Worm (Caenorhabditis elegans) whole organism, L4/young adult: ENCODE measurements around the gene nspc-20.
"Not testable (repeated sequence)": the region's sequence is repeated elsewhere in the genome, so short reads cannot be mapped to it uniquely, and the experiment has no call there.

Experiments
- W03F9.2 ChIP-seq: fragments of 150-350 bp; optimal IDR thresholded peaks from 2 replicates; lab custom pipeline; 2014; ENCODE audit warnings: missing biosample characterization, missing genetic modification characterization
- dao-5 ChIP-seq: sonication (generic microtip); optimal IDR thresholded peaks from 2 replicates; lab custom pipeline; 2016; ENCODE audit warnings: missing genotype, missing genetic modification characterization, moderate library complexity, missing compliant biosample characterization
- him-1 ChIP-seq: sonication (generic microtip); optimal IDR thresholded peaks from 2 replicates; lab custom pipeline; 2016; ENCODE audit warnings: missing genotype, missing genetic modification reagents, missing genetic modification characterization, missing compliant biosample characterization

The nspc-20 gene

DNA sequence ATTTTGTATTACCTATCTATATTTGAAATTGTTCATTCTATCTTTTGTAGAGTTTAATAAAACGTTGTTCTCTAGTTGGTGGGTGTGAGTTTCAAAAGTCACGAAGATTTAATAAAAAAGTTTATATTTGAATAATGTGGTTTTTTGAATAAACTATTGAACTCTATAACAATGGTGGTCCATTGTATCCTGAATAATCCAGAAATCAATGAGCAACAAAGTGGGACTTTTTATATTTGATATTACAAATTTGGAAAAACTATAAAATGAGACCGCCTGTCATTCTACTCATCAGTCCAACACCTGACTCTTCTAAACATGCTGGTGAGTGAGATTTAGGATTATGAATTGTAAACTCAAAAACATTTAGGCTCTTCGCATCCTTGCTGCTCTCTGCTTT, 1.6 kb downstream of the nspc-20 start, which contains the start of gene nspc-19:
nspc-19 (plus strand) TSS at position 301 of the 400 bp plus-strand sequence.
- not testable (repeated sequence) for TF ChIP-seq W03F9.2, him-1, dao-5 (tag; lab: Kevin White, UChicago)

DNA sequence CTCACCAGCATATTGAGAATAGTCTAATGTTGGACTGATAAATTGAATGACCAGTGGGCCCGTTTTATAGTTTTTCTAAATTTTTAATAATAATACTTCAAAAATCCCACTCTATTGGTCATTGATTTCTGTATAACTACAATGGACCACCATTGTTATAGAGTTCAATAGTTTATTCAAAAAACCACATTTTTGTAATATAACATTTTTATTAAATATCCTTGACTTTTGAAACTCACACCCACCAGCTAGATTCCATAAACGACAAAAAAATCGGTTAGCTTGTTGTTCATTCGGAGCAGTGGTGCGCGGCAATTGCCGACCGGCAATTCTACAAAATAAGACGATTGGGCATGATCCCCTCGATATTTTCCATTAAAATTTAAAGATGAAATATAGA, 2.4 kb downstream of the nspc-20 start, which contains the start of gene nspc-18:
nspc-18 (minus strand) TSS at position 101 of the 400 bp plus-strand sequence.
- no peak for TF ChIP-seq dao-5 (tag; lab: Kevin White, UChicago)
- TF ChIP-seq W03F9.2 (tag; lab: Kevin White, UChicago) = no peak
- no peak for TF ChIP-seq him-1 (tag; lab: Kevin White, UChicago)

DNA sequence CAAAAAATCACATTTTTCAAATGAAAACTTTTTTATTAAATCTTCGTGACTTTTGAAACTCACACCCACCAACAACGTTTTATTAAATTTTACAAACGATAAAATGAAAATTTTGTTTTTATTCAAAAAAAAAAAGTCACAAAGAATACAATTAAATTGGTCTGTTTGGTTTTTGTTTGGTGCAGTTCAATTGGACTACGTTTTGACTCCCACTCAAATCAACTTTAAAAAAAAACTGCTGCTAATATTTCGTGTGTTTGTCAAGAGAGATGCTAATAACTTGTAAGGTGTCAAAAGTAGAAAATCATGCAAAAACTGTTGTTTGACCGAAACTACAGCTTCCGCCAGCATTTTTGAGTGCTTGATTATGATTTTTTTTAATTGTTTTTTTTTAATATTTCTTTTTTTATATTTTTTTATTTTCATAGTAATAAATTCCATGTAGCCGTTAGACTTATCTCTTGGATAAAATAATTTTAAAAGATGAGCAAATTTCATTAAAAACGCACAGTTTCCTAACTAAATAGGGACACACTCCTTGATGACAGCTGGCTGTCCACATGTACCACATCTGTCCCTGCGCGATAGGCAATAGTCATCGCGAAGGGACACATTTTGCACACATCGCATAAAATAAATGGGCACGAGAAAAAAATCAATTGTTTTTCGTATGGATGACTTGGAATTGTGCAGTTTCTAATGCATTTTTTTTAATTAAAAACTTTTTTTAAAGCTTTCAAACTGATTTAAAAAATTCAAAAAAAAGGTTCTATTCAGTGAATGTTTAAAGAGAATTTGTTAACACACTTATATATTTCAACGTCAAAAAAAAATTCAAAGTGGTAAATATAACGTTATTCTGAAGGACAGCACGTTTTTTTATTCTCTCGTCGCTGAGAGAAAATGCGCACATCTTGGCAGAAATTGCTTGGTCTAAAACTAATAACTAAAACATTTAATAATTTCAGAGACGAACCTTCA, 4.4 kb downstream of the nspc-20 start:
- TF ChIP-seq W03F9.2 (tag; lab: Kevin White, UChicago) = peak; percentile 98
- peak; percentile 99 for TF ChIP-seq him-1 (tag; lab: Kevin White, UChicago)
- TF ChIP-seq dao-5 (tag; lab: Kevin White, UChicago) = peak; percentile 87

DNA sequence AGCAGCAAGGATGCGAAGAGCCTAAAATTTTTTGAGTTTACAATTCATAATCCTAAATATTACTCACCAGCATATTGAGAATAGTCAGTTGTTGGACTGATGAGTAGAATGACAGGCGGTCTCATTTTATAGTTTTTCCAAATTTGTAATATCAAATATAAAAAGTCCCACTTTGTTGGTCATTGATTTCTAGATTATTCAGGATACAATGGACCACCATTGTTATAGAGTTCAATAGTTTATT, 5.0 kb downstream of the nspc-20 start, which contains the start of gene nspc-17:
nspc-17 (minus strand) TSS at position 101 of the 244 bp plus-strand sequence.
- not testable (repeated sequence) for TF ChIP-seq dao-5, him-1, W03F9.2 (tag; lab: Kevin White, UChicago)

DNA sequence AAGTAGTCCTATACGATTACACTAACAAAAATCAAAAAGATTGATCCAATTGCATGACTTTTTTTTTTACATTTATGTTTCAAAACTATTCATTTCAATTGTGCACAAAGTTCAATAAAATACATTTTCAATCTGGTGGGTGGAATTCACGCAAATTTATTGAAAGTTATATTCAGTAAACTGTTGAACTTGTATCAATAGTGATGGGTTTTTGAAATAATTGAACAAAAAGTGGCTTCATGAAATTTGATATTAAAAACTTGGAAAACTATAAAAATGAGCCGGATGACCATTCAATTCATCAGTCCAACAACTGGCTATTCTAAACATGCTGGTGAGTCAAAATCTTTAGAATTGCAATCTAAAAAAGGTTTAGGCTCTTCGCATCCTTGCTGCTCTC, 6.7 kb downstream of the nspc-20 start, which contains the start of gene nspc-16:
nspc-16 (plus strand) TSS at position 301 of the 400 bp plus-strand sequence.
- no peak for TF ChIP-seq dao-5 (tag; lab: Kevin White, UChicago)
- TF ChIP-seq W03F9.2 (tag; lab: Kevin White, UChicago) = no peak
- no peak for TF ChIP-seq him-1 (tag; lab: Kevin White, UChicago)

DNA sequence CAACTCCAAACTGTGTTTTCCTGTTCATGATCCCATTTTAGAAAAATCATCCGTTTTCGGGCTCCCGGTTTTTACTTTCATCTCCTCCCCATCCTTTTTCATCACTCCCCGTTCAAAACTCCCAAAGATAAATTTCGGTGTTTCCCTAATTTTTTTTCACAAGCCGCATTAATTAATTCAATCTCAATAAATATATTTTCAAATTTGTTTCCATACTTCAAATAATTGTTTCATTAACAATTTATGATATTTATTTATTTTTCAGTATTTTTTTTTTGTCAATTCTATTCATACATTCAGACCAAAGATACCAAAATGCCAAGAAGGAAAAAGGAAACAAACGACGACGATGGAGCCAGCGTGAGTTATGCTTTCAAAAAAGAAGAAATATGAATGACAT, 9.5 kb downstream of the nspc-20 start, which contains the start of gene D1025.1:
D1025.1 (plus strand) TSS at position 301 of the 400 bp plus-strand sequence.
- TF ChIP-seq W03F9.2 (tag; lab: Kevin White, UChicago) (no peak), dao-5 (tag; lab: Kevin White, UChicago) (no peak)

DNA sequence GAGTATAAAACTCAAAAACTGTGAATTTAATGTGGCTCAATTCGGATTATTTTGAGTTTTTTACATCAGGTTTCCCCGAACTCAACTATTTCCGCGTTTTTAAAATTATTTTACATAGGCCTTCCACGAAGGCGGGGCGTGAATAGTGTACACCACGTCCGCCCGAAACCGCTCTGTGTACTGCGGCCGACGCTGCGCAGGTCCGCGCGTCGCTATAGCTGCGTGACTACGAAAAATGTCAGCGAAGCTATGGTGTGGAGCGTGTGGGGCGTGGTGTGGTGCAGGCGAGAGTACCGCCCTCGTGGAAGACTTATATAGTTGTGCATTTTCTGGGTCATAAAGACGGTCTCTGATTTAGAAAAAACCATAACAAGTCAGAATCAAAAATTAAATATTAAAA, 12.2 kb downstream of the nspc-20 start:
- TF ChIP-seq W03F9.2 (tag; lab: Kevin White, UChicago) = no peak
- TF ChIP-seq him-1 (tag; lab: Kevin White, UChicago) = no peak
- TF ChIP-seq dao-5 (tag; lab: Kevin White, UChicago) = no peak

DNA sequence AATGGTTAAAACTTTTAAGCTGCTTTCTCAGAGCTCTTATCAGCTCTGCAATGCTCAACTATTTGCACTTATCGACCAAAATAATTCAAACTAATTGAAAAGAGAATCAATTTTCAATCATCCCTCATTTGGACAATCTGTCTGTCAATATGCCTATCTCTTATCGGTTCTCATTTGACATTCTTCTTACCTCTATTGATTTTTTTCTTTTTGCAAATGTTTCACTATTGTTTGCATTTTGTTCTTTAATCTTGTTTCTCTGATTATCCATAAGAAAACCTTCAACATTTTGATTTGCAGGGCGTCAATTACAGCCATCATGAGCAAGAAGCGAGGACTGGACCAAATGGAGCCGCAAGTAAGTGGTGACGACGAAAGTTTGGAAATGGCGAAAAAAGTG, 13.4 kb downstream of the nspc-20 start, which contains the start of gene D1025.10:
D1025.10 (plus strand) TSS at position 301 of the 400 bp plus-strand sequence.
- TF ChIP-seq him-1 (tag; lab: Kevin White, UChicago) (no peak), dao-5 (tag; lab: Kevin White, UChicago) (no peak), W03F9.2 (tag; lab: Kevin White, UChicago) (no peak)

DNA sequence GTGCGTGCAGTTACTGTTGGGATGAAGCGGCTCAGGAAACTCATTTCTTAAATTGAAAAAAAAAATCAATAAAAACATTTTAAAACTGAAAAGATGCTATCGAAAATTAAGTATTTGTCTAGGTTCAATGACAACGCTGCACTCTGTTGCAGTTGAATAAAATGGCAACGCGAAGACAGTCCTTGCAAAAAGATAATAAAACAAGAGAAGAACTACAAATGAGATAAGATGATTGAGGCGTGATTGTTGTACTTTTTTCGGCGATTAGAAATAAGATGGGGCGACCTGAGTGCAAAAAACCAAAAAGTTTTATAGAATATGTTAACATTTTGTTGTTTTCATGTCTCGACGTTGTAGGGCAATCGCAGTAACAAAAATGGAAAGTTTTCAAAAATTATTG, 15.0 kb downstream of the nspc-20 start, which contains the start of gene gcsh-1:
gcsh-1 (minus strand) TSS at position 46 of the 400 bp plus-strand sequence.
- TF ChIP-seq him-1 (tag; lab: Kevin White, UChicago) = no peak
- no peak for TF ChIP-seq dao-5 (tag; lab: Kevin White, UChicago)
- no peak for TF ChIP-seq W03F9.2 (tag; lab: Kevin White, UChicago)

DNA sequence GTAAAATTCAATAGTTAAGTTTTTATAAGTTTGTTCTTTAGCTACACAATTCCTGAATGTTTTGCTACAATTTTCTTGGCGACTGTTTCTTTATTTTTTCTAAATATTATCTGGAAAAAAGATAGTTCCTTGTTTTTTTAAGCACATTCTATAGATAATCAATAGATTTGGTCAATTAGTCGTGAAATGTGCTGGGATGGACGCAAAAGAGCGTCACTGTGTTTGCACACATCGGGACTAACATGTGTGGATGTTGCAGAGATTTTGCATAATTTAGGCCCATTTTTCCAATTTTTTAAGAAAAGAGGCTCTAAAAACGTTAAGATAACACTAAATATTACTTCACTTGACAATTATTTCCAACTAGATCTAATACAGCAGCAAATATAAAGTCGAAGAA, 16.5 kb downstream of the nspc-20 start:
- TF ChIP-seq dao-5 (tag; lab: Kevin White, UChicago) = no peak
- TF ChIP-seq W03F9.2 (tag; lab: Kevin White, UChicago) = no peak
- TF ChIP-seq him-1 (tag; lab: Kevin White, UChicago) = no peak

DNA sequence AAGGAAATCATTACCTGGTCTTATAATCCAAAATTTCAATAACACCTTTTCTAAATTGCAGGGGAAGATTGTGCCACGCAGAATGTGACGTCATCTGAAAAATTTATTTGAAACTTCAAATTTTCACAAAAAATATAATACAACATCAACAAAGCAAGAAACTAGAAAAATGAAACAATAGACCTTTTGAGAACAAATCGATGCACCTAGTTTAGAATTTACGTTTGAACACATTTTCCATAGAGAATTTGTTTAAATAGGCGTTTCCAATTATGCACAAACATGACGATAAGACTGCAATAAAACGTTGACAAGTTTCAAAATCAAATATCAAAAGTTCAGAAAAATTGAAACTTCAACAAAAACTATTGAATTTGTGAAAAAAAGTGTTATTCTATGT, 17.2 kb downstream of the nspc-20 start, which contains the start of gene fbxa-141:
fbxa-141 (minus strand) TSS at position 101 of the 400 bp plus-strand sequence.
- TF ChIP-seq dao-5 (tag; lab: Kevin White, UChicago) (no peak), W03F9.2 (tag; lab: Kevin White, UChicago) (no peak), him-1 (tag; lab: Kevin White, UChicago) (no peak)

DNA sequence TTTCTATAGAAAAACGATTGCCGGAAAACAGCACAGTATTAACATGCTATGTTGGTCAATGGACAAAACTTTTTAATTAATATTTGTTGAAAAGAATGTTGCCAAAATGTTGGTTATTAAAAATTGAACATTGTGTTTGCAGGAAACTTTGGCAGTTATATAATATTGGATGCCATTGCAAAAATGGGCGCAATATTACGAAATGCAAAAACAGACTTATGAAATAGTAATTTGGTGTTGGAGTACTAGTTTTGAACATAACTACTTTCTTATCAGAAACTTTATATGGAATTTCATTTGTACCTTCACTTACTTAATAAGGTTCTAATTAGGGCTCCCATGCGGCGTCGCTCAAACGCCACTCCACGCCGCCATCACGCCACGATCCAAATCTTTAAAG, 19.6 kb downstream of the nspc-20 start:
- TF ChIP-seq him-1 (tag; lab: Kevin White, UChicago) (no peak), W03F9.2 (tag; lab: Kevin White, UChicago) (no peak), dao-5 (tag; lab: Kevin White, UChicago) (no peak)

DNA sequence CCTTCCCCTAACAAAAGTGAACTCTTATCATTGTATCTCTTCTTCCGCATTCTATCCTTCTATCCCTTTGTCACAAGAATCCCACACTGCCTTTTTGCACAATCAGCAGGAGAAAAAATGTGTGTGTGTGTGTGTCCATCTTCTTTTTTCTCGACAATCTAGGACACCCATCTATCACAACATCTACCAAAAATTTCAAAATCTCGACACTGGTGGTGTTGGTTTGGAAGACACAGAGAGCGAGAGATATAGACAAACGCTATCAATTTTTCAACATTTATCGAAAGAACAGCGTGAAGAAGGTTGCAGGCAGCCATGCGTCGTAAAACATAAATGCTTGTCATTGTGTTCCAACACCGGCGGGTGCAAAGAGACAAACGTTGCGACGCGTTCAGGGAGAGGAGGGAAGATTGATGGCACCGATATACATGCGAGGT, 21.2 kb downstream of the nspc-20 start:
- TF ChIP-seq W03F9.2 (tag; lab: Kevin White, UChicago) (no peak), dao-5 (tag; lab: Kevin White, UChicago) (no peak), him-1 (tag; lab: Kevin White, UChicago) (no peak)
